Fruit fly (Drosophila melanogaster) whole organism, embryonic: ENCODE results near the gene CG10283.
A peak's percentile ranks its signal among the peaks of the same experiment; 100 is the strongest.

Experiments used
- Antp ChIP-seq: fragments of 200-800 bp; sonication (Bioruptor generic); optimal IDR thresholded peaks from 3 replicates; lab custom pipeline; 2016; ENCODE audit warnings: missing biosample characterization, missing genetic modification characterization
- Awh ChIP-seq: fragments of 200-800 bp; sonication (Bioruptor generic); IDR thresholded peaks from 2 replicates; pipeline ENCODE4, ENCODE4 v1.3.6; 2022; ENCODE audit warnings: missing biosample characterization, missing genetic modification characterization
- B-H1 ChIP-seq: fragments of 200-800 bp; sonication (Bioruptor generic); IDR thresholded peaks from 3 replicates; pipeline ENCODE4 v1.3.6; 2022; ENCODE audit warnings: missing biosample characterization, missing genetic modification characterization
- Bgb ChIP-seq: fragments of 200-800 bp; sonication (Bioruptor generic); IDR thresholded peaks from 2 replicates; pipeline ENCODE4 v1.3.6; 2022; ENCODE audit warnings: missing biosample characterization, missing genetic modification characterization; ENCODE audit not compliant: partially characterized antibody
- CG10209 ChIP-seq: fragments of 200-800 bp; sonication (Bioruptor generic); optimal IDR thresholded peaks from 3 replicates; lab custom pipeline; 2017; ENCODE audit warnings: missing biosample characterization, mild to moderate bottlenecking, missing genetic modification characterization, missing genetic modification reagents
- CG1024 ChIP-seq: fragments of 200-800 bp; sonication (Bioruptor generic); IDR thresholded peaks from 2 replicates; pipeline ENCODE4 v1.3.6; 2022; ENCODE audit warnings: missing biosample characterization, missing genetic modification characterization
- CG12942 ChIP-seq: fragments of 200-800 bp; sonication (Bioruptor generic); optimal IDR thresholded peaks from 3 replicates; lab custom pipeline; 2016; ENCODE audit warnings: missing biosample characterization, missing genetic modification characterization
- CG13287 ChIP-seq: fragments of 200-800 bp; sonication (Bioruptor generic); IDR thresholded peaks from 2 replicates; pipeline ENCODE4 v1.3.6; 2022; ENCODE audit warnings: missing biosample characterization, missing genetic modification characterization; ENCODE audit not compliant: partially characterized antibody
- CG17385 ChIP-seq: fragments of 200-800 bp; sonication (Bioruptor generic); optimal IDR thresholded peaks from 3 replicates; lab custom pipeline; 2018; ENCODE audit warnings: missing biosample characterization, mild to moderate bottlenecking, missing genetic modification characterization
- CG17568 ChIP-seq: fragments of 200-800 bp; sonication (Bioruptor generic); optimal IDR thresholded peaks from 2 replicates; lab custom pipeline; 2018; ENCODE audit warnings: missing biosample characterization, mild to moderate bottlenecking, missing genetic modification characterization, moderate library complexity
- CG17829 ChIP-seq: fragments of 200-800 bp; optimal IDR thresholded peaks from 2 replicates; lab custom pipeline; 2019; ENCODE audit warnings: missing biosample characterization, mild to moderate bottlenecking, missing genetic modification characterization, moderate library complexity
- CG18476 ChIP-seq: fragments of 200-800 bp; sonication (Bioruptor generic); optimal IDR thresholded peaks from 2 replicates; lab custom pipeline; 2016; ENCODE audit warnings: missing biosample characterization, mild to moderate bottlenecking, missing genetic modification characterization
- CG30020 ChIP-seq: fragments of 200-800 bp; optimal IDR thresholded peaks from 2 replicates; lab custom pipeline; 2019; ENCODE audit warnings: missing biosample characterization, mild to moderate bottlenecking, missing genetic modification characterization, moderate library complexity
- CG32532 ChIP-seq: fragments of 200-800 bp; sonication (Bioruptor generic); IDR thresholded peaks from 2 replicates; pipeline ENCODE4 v1.3.6; 2022; ENCODE audit warnings: missing biosample characterization, missing genetic modification characterization
- CG4360 ChIP-seq: fragments of 200-800 bp; sonication (Bioruptor generic); IDR thresholded peaks from 2 replicates; pipeline ENCODE4 v1.3.6; 2022; ENCODE audit warnings: missing biosample characterization, missing genetic modification characterization
- CG5953 ChIP-seq: fragments of 200-800 bp; sonication (Bioruptor generic); IDR thresholded peaks from 2 replicates; pipeline ENCODE4 v1.3.6; 2022; ENCODE audit warnings: missing biosample characterization, missing genetic modification characterization
- CG6654 ChIP-seq: fragments of 200-800 bp; sonication (Bioruptor generic); optimal IDR thresholded peaks from 2 replicates; lab custom pipeline; 2017; ENCODE audit warnings: missing biosample characterization, mild to moderate bottlenecking, missing genetic modification characterization
- CG6813 ChIP-seq: fragments of 200-800 bp; sonication (Bioruptor generic); optimal IDR thresholded peaks from 2 replicates; lab custom pipeline; 2017; ENCODE audit warnings: missing biosample characterization, missing genetic modification characterization, mild to moderate bottlenecking, moderate library complexity, missing genetic modification reagents
- CG7357 ChIP-seq: fragments of 200-800 bp; sonication (Bioruptor generic); IDR thresholded peaks from 3 replicates; pipeline ENCODE4 v1.3.6; 2022; ENCODE audit warnings: missing biosample characterization, missing genetic modification characterization
- CG7745 ChIP-seq: fragments of 200-800 bp; sonication (Bioruptor generic); optimal IDR thresholded peaks from 2 replicates; lab custom pipeline; 2018; ENCODE audit warnings: missing biosample characterization, mild to moderate bottlenecking, missing genetic modification characterization, moderate library complexity
- CG9727 ChIP-seq: fragments of 200-800 bp; sonication (Bioruptor generic); optimal IDR thresholded peaks from 3 replicates; lab custom pipeline; 2017; ENCODE audit warnings: missing biosample characterization, mild to moderate bottlenecking, missing genetic modification characterization
- CHES-1-like ChIP-seq: fragments of 200-800 bp; sonication (Bioruptor generic); optimal IDR thresholded peaks from 2 replicates; lab custom pipeline; 2016; ENCODE audit warnings: missing biosample characterization, missing genetic modification characterization
- Dip3 ChIP-seq: fragments of 200-800 bp; sonication (Bioruptor generic); optimal IDR thresholded peaks from 3 replicates; lab custom pipeline; 2016; ENCODE audit warnings: missing biosample characterization, missing genetic modification characterization
- GATAe ChIP-seq: fragments of 200-800 bp; sonication (Bioruptor generic); conservative IDR thresholded peaks from 2 replicates; pipeline ENCODE4 v1.3.6; 2022; ENCODE audit warnings: missing biosample characterization, missing genetic modification characterization
- H2.0 ChIP-seq: fragments of 200-800 bp; sonication (Bioruptor generic); IDR thresholded peaks from 2 replicates; pipeline ENCODE4 v1.3.6; 2022; ENCODE audit warnings: missing biosample characterization, missing genetic modification characterization
- HLH54F ChIP-seq: fragments of 200-800 bp; sonication (Bioruptor generic); optimal IDR thresholded peaks from 3 replicates; lab custom pipeline; 2016; ENCODE audit warnings: missing biosample characterization, missing genetic modification characterization
- Max ChIP-seq: fragments of 200-800 bp; sonication (Bioruptor generic); optimal IDR thresholded peaks from 2 replicates; lab custom pipeline; 2016; ENCODE audit warnings: missing biosample characterization, mild to moderate bottlenecking, missing genetic modification characterization
- Oaz ChIP-seq: fragments of 200-800 bp; sonication (Bioruptor generic); IDR thresholded peaks from 2 replicates; pipeline ENCODE4 v1.3.6; 2022; ENCODE audit warnings: missing biosample characterization, missing genetic modification characterization
- Optix ChIP-seq: fragments of 200-800 bp; sonication (Bioruptor generic); IDR thresholded peaks from 3 replicates; pipeline ENCODE4 v1.3.6; 2022; ENCODE audit warnings: missing biosample characterization, missing genetic modification characterization
- Sry-δ ChIP-seq: fragments of 200-800 bp; sonication (Bioruptor generic); optimal IDR thresholded peaks from 2 replicates; lab custom pipeline; 2016; ENCODE audit warnings: missing biosample characterization, missing genetic modification characterization
- ato ChIP-seq: fragments of 200-800 bp; sonication (Bioruptor generic); IDR thresholded peaks from 2 replicates; pipeline ENCODE4 v1.3.6; 2022; ENCODE audit warnings: missing biosample characterization, missing genetic modification characterization; ENCODE audit not compliant: partially characterized antibody
- caup ChIP-seq: fragments of 200-800 bp; sonication (Bioruptor generic); optimal IDR thresholded peaks from 3 replicates; lab custom pipeline; 2017; ENCODE audit warnings: missing biosample characterization, mild to moderate bottlenecking, missing genetic modification characterization, moderate library complexity; ENCODE audit not compliant: severe bottlenecking
- disco-r ChIP-seq: fragments of 200-800 bp; sonication (Bioruptor generic); optimal IDR thresholded peaks from 2 replicates; lab custom pipeline; 2016; ENCODE audit warnings: missing biosample characterization, missing genetic modification characterization
- dmrt11E ChIP-seq: fragments of 200-800 bp; sonication (Bioruptor generic); optimal IDR thresholded peaks from 3 replicates; lab custom pipeline; 2018; ENCODE audit warnings: missing biosample characterization, mild to moderate bottlenecking, missing genetic modification characterization, moderate library complexity
- dysf ChIP-seq: fragments of 200-800 bp; sonication (Bioruptor generic); IDR thresholded peaks from 3 replicates; pipeline ENCODE4 v1.3.6; 2022; ENCODE audit warnings: missing biosample characterization, missing genetic modification characterization
- emc ChIP-seq: fragments of 200-800 bp; sonication (Bioruptor generic); optimal IDR thresholded peaks from 2 replicates; lab custom pipeline; 2016; ENCODE audit warnings: missing biosample characterization, missing genetic modification characterization
- fd96Cb ChIP-seq: fragments of 200-800 bp; sonication (Bioruptor generic); optimal IDR thresholded peaks from 2 replicates; lab custom pipeline; 2018; ENCODE audit warnings: missing biosample characterization, mild to moderate bottlenecking, missing genetic modification characterization, moderate library complexity
- gsb-n ChIP-seq: fragments of 200-800 bp; sonication (Bioruptor generic); optimal IDR thresholded peaks from 3 replicates; lab custom pipeline; 2018; ENCODE audit warnings: missing biosample characterization, mild to moderate bottlenecking, missing genetic modification characterization
- insv ChIP-seq, 2 experiments: fragments of 200-800 bp; sonication (Bioruptor generic); optimal IDR thresholded peaks; 3 replicates each; lab custom pipeline; 2016 to 2018; ENCODE audit warnings: missing biosample characterization in 2 of 2, missing genetic modification characterization in 2 of 2
- kah ChIP-seq: fragments of 200-800 bp; sonication (Bioruptor generic); optimal IDR thresholded peaks from 2 replicates; lab custom pipeline; 2018; ENCODE audit warnings: missing biosample characterization, mild to moderate bottlenecking, missing genetic modification characterization
- lola ChIP-seq, 3 experiments: fragments of >200 bp in 2 of 3; fragments of 200-800 bp in 1 of 3; sonication (Bioruptor generic) in 1 of 3; optimal IDR thresholded peaks; 2 replicates each; lab custom pipeline; 2017 to 2019; ENCODE audit warnings: missing biosample characterization in 3 of 3, missing genetic modification characterization in 3 of 3, mild to moderate bottlenecking in 1 of 3, moderate library complexity in 1 of 3
- p53 ChIP-seq: fragments of 200-800 bp; sonication (Bioruptor generic); optimal IDR thresholded peaks from 2 replicates; lab custom pipeline; 2016; ENCODE audit warnings: missing biosample characterization, missing genetic modification characterization
- pros ChIP-seq: fragments of 200-800 bp; sonication (Bioruptor generic); optimal IDR thresholded peaks from 3 replicates; lab custom pipeline; 2019; ENCODE audit warnings: missing biosample characterization, mild to moderate bottlenecking, missing genetic modification characterization, moderate library complexity
- sd ChIP-seq: fragments of 200-800 bp; sonication (Bioruptor generic); optimal IDR thresholded peaks from 3 replicates; lab custom pipeline; 2018; ENCODE audit warnings: missing biosample characterization, mild to moderate bottlenecking, missing genetic modification characterization, moderate library complexity
- slp2 ChIP-seq: fragments of 200-800 bp; sonication (Bioruptor generic); optimal IDR thresholded peaks from 2 replicates; lab custom pipeline; 2016; ENCODE audit warnings: missing biosample characterization, missing genetic modification characterization
- sna ChIP-seq: fragments of 200-800 bp; sonication (Bioruptor generic); IDR thresholded peaks from 2 replicates; pipeline ENCODE4 v1.3.6; 2022; ENCODE audit warnings: missing biosample characterization, missing genetic modification characterization; ENCODE audit not compliant: partially characterized antibody
- tio ChIP-seq: fragments of 200-800 bp; sonication (Bioruptor generic); optimal IDR thresholded peaks from 2 replicates; lab custom pipeline; 2017; ENCODE audit warnings: missing biosample characterization, missing genetic modification characterization, inconsistent platforms
- vvl ChIP-seq: fragments of 200-800 bp; sonication (Bioruptor generic); IDR thresholded peaks from 2 replicates; pipeline ENCODE4 v1.3.6; 2022; ENCODE audit warnings: missing biosample characterization, missing genetic modification characterization

Gene CG10283

dm6 chr2L:18442903-18443608, 41.3 kb downstream of the CG10283 start, which contains the start of gene RpS26 (continued):
- TF ChIP-seq insv (GFP tag; optimal IDR thresholded peaks at IDR 0.05; lab: Kevin White, UChicago) (peak; percentile 61 to 98), slp2 (GFP tag; lab: Kevin White, UChicago) (peak; percentile 34), Optix (GFP tag; lab: Robert Waterston, UW) (no peak), GATAe (GFP tag; lab: Robert Waterston, UW) (no peak), Max (GFP tag; lab: Kevin White, UChicago) (peak; percentile 71), disco-r (GFP tag; lab: Kevin White, UChicago) (no peak), Sry-δ (peak; percentile 54), CG17568 (GFP tag; lab: Kevin White, UChicago) (no peak), CG13287 (GFP tag; lab: Robert Waterston, UW) (no peak), tio (GFP tag; lab: Kevin White, UChicago) (no peak), CG32532 (GFP tag; lab: Robert Waterston, UW) (peak; percentile 61; the same call in 1 of the 2 replicates), B-H1 (GFP tag; lab: Robert Waterston, UW) (no peak), Oaz (GFP tag; lab: Robert Waterston, UW) (no peak), Antp (GFP tag; lab: Kevin White, UChicago) (peak; percentile 52), sna (GFP tag; lab: Robert Waterston, UW) (0 out of 2 replicates have a peak, but pooled peaks have one; percentile 36), Awh (GFP tag; lab: Robert Waterston, UW) (0 out of 2 replicates have a peak, but pooled peaks have one; percentile 33), caup (GFP tag; lab: Kevin White, UChicago) (peak; percentile 79), CG17829 (peak; percentile 50), CG17385 (GFP tag; lab: Kevin White, UChicago) (peak; percentile 27), vvl (GFP tag; lab: Robert Waterston, UW) (peak; percentile 55), CG10209 (GFP tag; lab: Kevin White, UChicago) (peak; percentile 42), Bgb (GFP tag; lab: Robert Waterston, UW) (0 out of 2 replicates have a peak, but pooled peaks have one; percentile 9), CG12942 (GFP tag; lab: Kevin White, UChicago) (peak; percentile 16), CHES-1-like (GFP tag; lab: Kevin White, UChicago) (no peak), kah (GFP tag; lab: Kevin White, UChicago) (no peak), H2.0 (peak; percentile 37; the same call in 1 of the 2 replicates), CG7357 (GFP tag; lab: Robert Waterston, UW) (no peak), CG1024 (no peak), gsb-n (tag; lab: Kevin White, UChicago) (no peak), p53 (GFP tag; lab: Kevin White, UChicago) (peak; percentile 52), pros (GFP tag; lab: Kevin White, UChicago) (no peak), fd96Cb (no peak), CG6813 (no peak), ato (GFP tag; lab: Robert Waterston, UW) (no peak), lola (GFP tag; optimal IDR thresholded peaks at IDR 0.05; lab: Kevin White, UChicago) (peak in 1 of 3 experiments; percentile 42), CG9727 (peak; percentile 80), dmrt11E (peak; percentile 7), dysf (peak; percentile 51; the same call in 2 of the 3 replicates), sd (tag; lab: Kevin White, UChicago) (no peak), CG5953 (GFP tag; lab: Robert Waterston, UW) (no peak), HLH54F (GFP tag; lab: Kevin White, UChicago) (peak; percentile 61), Dip3 (peak; percentile 8), CG30020 (tag; lab: Kevin White, UChicago) (peak; percentile 61), CG4360 (GFP tag; lab: Robert Waterston, UW) (0 out of 2 replicates have a peak, but pooled peaks have one; percentile 8), emc (GFP tag; lab: Kevin White, UChicago) (peak; percentile 67), CG6654 (GFP tag; lab: Kevin White, UChicago) (no peak), CG7745 (peak; percentile 38), CG18476 (peak; percentile 43)
